Fruit fly (Drosophila melanogaster): ENCODE results near the gene Hsp67Bc.

- TF ChIP-seq psq (optimal IDR thresholded peaks at IDR 0.05), result no peak
- no peak for TF ChIP-seq Sin3A (optimal IDR thresholded peaks at IDR 0.05)
- no peak for TF ChIP-seq h (optimal IDR thresholded peaks at IDR 0.05)
Measured at dm6 chr3L:9373374-9374004, 1.2 kb upstream of the Hsp67Bc start.

Measured in Kc167 (cell line).